Fruit fly (Drosophila melanogaster) whole organism, embryonic: ENCODE results near the gene CG6126.

ENCODE experiments used
- Adf1 ChIP-seq: fragments of 200-800 bp; sonication (Bioruptor generic); IDR thresholded peaks from 2 replicates; pipeline ENCODE4 v1.3.6; 2022; ENCODE audit warnings: missing biosample characterization, missing genetic modification characterization
- BEAF-32 ChIP-seq: fragments of 200-800 bp; sonication (Bioruptor generic); optimal IDR thresholded peaks from 3 replicates; lab custom pipeline; 2017; ENCODE audit warnings: missing biosample characterization, missing genetic modification characterization, mild to moderate bottlenecking, moderate library complexity, missing genetic modification reagents
- C15 ChIP-seq: fragments of 200-800 bp; sonication (Bioruptor generic); IDR thresholded peaks from 3 replicates; pipeline ENCODE4 v1.3.6; 2022; ENCODE audit warnings: missing biosample characterization, missing genetic modification characterization
- CG1024 ChIP-seq: fragments of 200-800 bp; sonication (Bioruptor generic); IDR thresholded peaks from 2 replicates; pipeline ENCODE4 v1.3.6; 2022; ENCODE audit warnings: missing biosample characterization, missing genetic modification characterization
- CG11085 ChIP-seq: fragments of 200-800 bp; sonication (Bioruptor generic); IDR thresholded peaks from 2 replicates; pipeline ENCODE4 v1.3.6; 2022; ENCODE audit warnings: missing biosample characterization, missing genetic modification characterization
- CG12391 ChIP-seq: fragments of 200-800 bp; sonication (Bioruptor generic); optimal IDR thresholded peaks from 3 replicates; lab custom pipeline; 2018; ENCODE audit warnings: missing biosample characterization, mild to moderate bottlenecking, missing genetic modification characterization, moderate library complexity
- CG13624 ChIP-seq: fragments of 200-800 bp; sonication (Bioruptor generic); optimal IDR thresholded peaks from 2 replicates; lab custom pipeline; 2016; ENCODE audit warnings: missing biosample characterization, missing genetic modification characterization
- CG15696 ChIP-seq: fragments of 200-800 bp; sonication (Bioruptor generic); optimal IDR thresholded peaks from 2 replicates; lab custom pipeline; 2019; ENCODE audit warnings: missing biosample characterization, mild to moderate bottlenecking, missing genetic modification characterization, moderate library complexity
- CG17802 ChIP-seq: fragments of 200-800 bp; sonication (Bioruptor generic); optimal IDR thresholded peaks from 2 replicates; lab custom pipeline; 2018; ENCODE audit warnings: missing biosample characterization, mild to moderate bottlenecking, missing genetic modification characterization, moderate library complexity
- CG2116 ChIP-seq: fragments of 200-800 bp; sonication (Bioruptor generic); optimal IDR thresholded peaks from 3 replicates; lab custom pipeline; 2018; ENCODE audit warnings: missing biosample characterization, mild to moderate bottlenecking, missing genetic modification characterization
- CG32767 ChIP-seq: fragments of 200-800 bp; sonication (Bioruptor generic); IDR thresholded peaks from 2 replicates; pipeline ENCODE4 v1.3.6; 2022; ENCODE audit warnings: missing biosample characterization, missing genetic modification characterization
- CG34376 ChIP-seq: fragments of 200-800 bp; sonication (Bioruptor generic); optimal IDR thresholded peaks from 2 replicates; lab custom pipeline; 2018; ENCODE audit warnings: missing biosample characterization, mild to moderate bottlenecking, missing genetic modification characterization
- CG4730 ChIP-seq: fragments of 200-800 bp; sonication (Bioruptor generic); IDR thresholded peaks from 2 replicates; pipeline ENCODE4 v1.3.6; 2022; ENCODE audit warnings: missing biosample characterization, missing genetic modification characterization
- CG7271 ChIP-seq: fragments of 200-800 bp; sonication (Bioruptor generic); optimal IDR thresholded peaks from 2 replicates; lab custom pipeline; 2018; ENCODE audit warnings: missing biosample characterization, mild to moderate bottlenecking, missing genetic modification characterization, moderate library complexity
- CG7357 ChIP-seq: fragments of 200-800 bp; sonication (Bioruptor generic); IDR thresholded peaks from 3 replicates; pipeline ENCODE4 v1.3.6; 2022; ENCODE audit warnings: missing biosample characterization, missing genetic modification characterization
- CG7372 ChIP-seq: fragments of 200-800 bp; sonication (Bioruptor generic); IDR thresholded peaks from 2 replicates; pipeline ENCODE4 v1.3.6; 2022; ENCODE audit warnings: missing biosample characterization, missing genetic modification characterization
- CG7963 ChIP-seq: fragments of 200-800 bp; sonication (Bioruptor generic); IDR thresholded peaks from 3 replicates; pipeline ENCODE4 v1.3.6; 2022; ENCODE audit warnings: missing biosample characterization, missing genetic modification characterization; ENCODE audit not compliant: partially characterized antibody
- CG8359 ChIP-seq: fragments of 200-800 bp; sonication (Bioruptor generic); optimal IDR thresholded peaks from 2 replicates; lab custom pipeline; 2017; ENCODE audit warnings: missing biosample characterization, mild to moderate bottlenecking, missing genetic modification characterization, borderline replicate concordance
- Doc3 ChIP-seq: fragments of 200-800 bp; sonication (Bioruptor generic); IDR thresholded peaks from 3 replicates; pipeline ENCODE4 v1.3.6; 2022; ENCODE audit warnings: missing biosample characterization, missing genetic modification characterization; ENCODE audit not compliant: partially characterized antibody
- Drgx ChIP-seq: fragments of 200-800 bp; sonication (Bioruptor generic); IDR thresholded peaks from 2 replicates; pipeline ENCODE4 v1.3.6; 2022; ENCODE audit warnings: missing biosample characterization, missing genetic modification characterization
- Fer3 ChIP-seq: fragments of 200-800 bp; sonication (Bioruptor generic); optimal IDR thresholded peaks from 2 replicates; lab custom pipeline; 2018; ENCODE audit warnings: missing biosample characterization, mild to moderate bottlenecking, missing genetic modification characterization, moderate library complexity
- HLH3B ChIP-seq: fragments of 200-800 bp; sonication (Bioruptor generic); IDR thresholded peaks from 2 replicates; pipeline ENCODE4 v1.3.6; 2022; ENCODE audit warnings: missing biosample characterization, missing genetic modification characterization
- Kr ChIP-seq: fragments of 200-800 bp; sonication (Bioruptor generic); optimal IDR thresholded peaks from 2 replicates; lab custom pipeline; 2017; ENCODE audit warnings: missing biosample characterization, mild to moderate bottlenecking, missing genetic modification characterization
- Med ChIP-seq: fragments of 200-800 bp; sonication (Bioruptor generic); peaks from one replicate; lab custom pipeline; 2016; ENCODE audit warnings: missing biosample characterization, missing genetic modification characterization, mild to moderate bottlenecking, inconsistent platforms, moderate library complexity
- Sox100B ChIP-seq: fragments of 200-800 bp; sonication (Bioruptor generic); optimal IDR thresholded peaks from 3 replicates; lab custom pipeline; 2018; ENCODE audit warnings: missing biosample characterization, mild to moderate bottlenecking, missing genetic modification characterization
- Usf ChIP-seq: fragments of 200-800 bp; sonication (Bioruptor generic); optimal IDR thresholded peaks from 2 replicates; lab custom pipeline; 2017; ENCODE audit warnings: missing genotype, missing biosample characterization, missing genetic modification characterization
- bbx ChIP-seq: fragments of 200-800 bp; sonication (Bioruptor generic); IDR thresholded peaks from 2 replicates; pipeline ENCODE4 v1.3.6; 2022; ENCODE audit warnings: missing biosample characterization, missing genetic modification characterization; ENCODE audit not compliant: partially characterized antibody
- bcd ChIP-seq: fragments of 200-800 bp; sonication (Bioruptor generic); optimal IDR thresholded peaks from 2 replicates; lab custom pipeline; 2017; ENCODE audit warnings: missing biosample characterization, mild to moderate bottlenecking, missing genetic modification characterization
- cato ChIP-seq: fragments of 200-800 bp; sonication (Bioruptor generic); optimal IDR thresholded peaks from 2 replicates; lab custom pipeline; 2016; ENCODE audit warnings: missing biosample characterization, missing genetic modification characterization, borderline replicate concordance
- cg ChIP-seq: fragments of 200-800 bp; sonication (Bioruptor generic); optimal IDR thresholded peaks from 3 replicates; lab custom pipeline; 2019; ENCODE audit warnings: missing biosample characterization, mild to moderate bottlenecking, missing genetic modification characterization, moderate library complexity
- dimm ChIP-seq: fragments of 200-800 bp; sonication (Bioruptor generic); IDR thresholded peaks from 2 replicates; pipeline ENCODE4 v1.3.6; 2022; ENCODE audit warnings: missing biosample characterization, missing genetic modification characterization
- en ChIP-seq: fragments of 200-800 bp; sonication (Bioruptor generic); optimal IDR thresholded peaks from 2 replicates; lab custom pipeline; 2016; ENCODE audit warnings: missing biosample characterization, missing genetic modification characterization
- h ChIP-seq: fragments of >200 bp; optimal IDR thresholded peaks from 2 replicates; lab custom pipeline; 2017
- hkb ChIP-seq, 2 experiments: fragments of 200-800 bp in 1 of 2; fragments of >200 bp in 1 of 2; sonication (Bioruptor generic) in 1 of 2; IDR thresholded peaks in 1 of 2; optimal IDR thresholded peaks in 1 of 2; 2 replicates each; pipeline versions ENCODE4 v1.3.6 to Lab custom; 2017 to 2022; ENCODE audit warnings: missing biosample characterization in 1 of 2, missing genetic modification characterization in 1 of 2
- insv ChIP-seq, 2 experiments: fragments of 200-800 bp; sonication (Bioruptor generic); optimal IDR thresholded peaks; 3 replicates each; lab custom pipeline; 2016 to 2018; ENCODE audit warnings: missing biosample characterization in 2 of 2, missing genetic modification characterization in 2 of 2
- lola ChIP-seq, 3 experiments: fragments of >200 bp in 2 of 3; fragments of 200-800 bp in 1 of 3; sonication (Bioruptor generic) in 1 of 3; optimal IDR thresholded peaks; 2 replicates each; lab custom pipeline; 2017 to 2019; ENCODE audit warnings: missing biosample characterization in 3 of 3, missing genetic modification characterization in 3 of 3, mild to moderate bottlenecking in 1 of 3, moderate library complexity in 1 of 3
- lov ChIP-seq, 2 experiments: fragments of 200-800 bp in 1 of 2; fragments of >200 bp in 1 of 2; sonication (Bioruptor generic) in 1 of 2; IDR thresholded peaks in 1 of 2; optimal IDR thresholded peaks in 1 of 2; 2 replicates in 1 of 2; 3 replicates in 1 of 2; pipeline versions ENCODE4 v1.3.6 to Lab custom; 2017 to 2022; ENCODE audit warnings: missing biosample characterization in 1 of 2, missing genetic modification characterization in 1 of 2
- pb ChIP-seq: fragments of 200-800 bp; sonication (Bioruptor generic); optimal IDR thresholded peaks from 3 replicates; lab custom pipeline; 2016; ENCODE audit warnings: missing biosample characterization, missing genetic modification characterization
- phol ChIP-seq: fragments of 200-800 bp; sonication (Bioruptor generic); optimal IDR thresholded peaks from 3 replicates; lab custom pipeline; 2018; ENCODE audit warnings: missing biosample characterization, mild to moderate bottlenecking, missing genetic modification characterization, moderate library complexity
- prd ChIP-seq, 3 experiments: fragments of >200 bp in 2 of 3; fragments of 200-800 bp in 1 of 3; sonication (Bioruptor generic) in 1 of 3; optimal IDR thresholded peaks in 2 of 3; IDR thresholded peaks in 1 of 3; 2 replicates in 2 of 3; 3 replicates in 1 of 3; pipeline versions ENCODE4 v1.3.6 to Lab custom; 2017 to 2022; ENCODE audit warnings: missing biosample characterization in 1 of 3, missing genetic modification characterization in 1 of 3
- ranshi ChIP-seq: fragments of 200-800 bp; sonication (Bioruptor generic); IDR thresholded peaks from 2 replicates; pipeline ENCODE4 v1.3.6; 2022; ENCODE audit warnings: missing biosample characterization, missing genetic modification characterization
- rib ChIP-seq: fragments of 200-800 bp; sonication (Bioruptor generic); IDR thresholded peaks from 2 replicates; pipeline ENCODE4 v1.3.6; 2022; ENCODE audit warnings: missing biosample characterization, missing genetic modification characterization
- sens-2 ChIP-seq: fragments of 200-800 bp; sonication (Bioruptor generic); IDR thresholded peaks from 2 replicates; pipeline ENCODE4 v1.3.6; 2022; ENCODE audit warnings: missing biosample characterization, missing genetic modification characterization
- sob ChIP-seq: fragments of 200-800 bp; sonication (Bioruptor generic); IDR thresholded peaks from 2 replicates; pipeline ENCODE4 v1.3.6; 2022; ENCODE audit warnings: missing biosample characterization, missing genetic modification characterization
- stc ChIP-seq: fragments of 200-800 bp; sonication (Bioruptor generic); IDR thresholded peaks from 2 replicates; pipeline ENCODE4 v1.3.6; 2022; ENCODE audit warnings: missing biosample characterization, missing genetic modification characterization
- stwl ChIP-seq: fragments of 200-800 bp; sonication (Bioruptor generic); optimal IDR thresholded peaks from 3 replicates; lab custom pipeline; 2018; ENCODE audit warnings: missing biosample characterization, mild to moderate bottlenecking, missing genetic modification characterization, moderate library complexity
- sug ChIP-seq: fragments of 200-800 bp; optimal IDR thresholded peaks from 2 replicates; lab custom pipeline; 2019; ENCODE audit warnings: missing biosample characterization, mild to moderate bottlenecking, missing genetic modification characterization, moderate library complexity

The CG6126 gene

DNA sequence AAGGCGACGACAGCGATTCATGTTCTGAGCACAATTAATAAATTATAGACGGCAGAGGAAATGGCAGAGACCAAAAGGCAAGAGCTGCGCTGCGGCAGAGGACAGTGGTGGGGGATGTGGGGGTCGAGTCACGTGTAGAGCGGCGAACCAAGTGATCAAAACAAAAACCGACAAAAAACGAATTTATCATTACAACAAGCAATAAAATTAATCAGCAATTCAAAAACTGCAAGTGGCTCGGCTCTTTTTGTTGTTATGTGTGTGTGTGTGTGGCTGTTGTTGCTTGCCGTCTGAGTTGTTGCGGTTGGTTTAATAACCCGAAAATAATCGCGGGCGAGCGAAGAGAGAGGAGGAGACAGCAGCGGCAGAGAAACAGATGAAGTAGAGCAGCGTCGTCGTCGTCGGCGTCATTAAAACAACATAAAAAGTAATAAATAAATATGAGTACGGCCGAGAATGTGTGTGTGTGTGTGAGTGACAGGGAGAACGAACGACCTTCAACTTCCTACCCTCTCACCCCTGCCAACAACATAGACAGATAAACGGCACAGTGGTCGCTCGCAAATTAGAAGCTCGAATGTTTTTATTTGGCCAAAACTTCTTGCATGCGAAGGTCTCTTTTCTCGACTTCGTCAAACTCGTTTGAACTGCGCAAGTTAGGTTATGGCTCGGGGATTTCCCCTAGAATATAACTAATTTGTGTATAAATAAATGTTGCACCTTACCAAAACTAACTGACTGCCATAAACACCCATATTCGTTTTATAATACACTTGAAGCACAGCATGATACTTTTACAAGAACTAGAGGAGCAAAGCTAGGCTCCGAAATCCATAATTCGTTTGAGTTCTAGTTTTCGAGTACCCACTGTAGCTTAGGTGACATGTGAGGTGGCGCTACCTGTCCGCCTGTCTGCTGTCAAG, 28.8 kb upstream of the CG6126 start (continued):
- TF ChIP-seq CG34376 (GFP tag; lab: Kevin White, UChicago) (no peak), CG32767 (GFP tag; lab: Robert Waterston, UW) (no peak), stwl (no peak), prd (optimal IDR thresholded peaks at IDR 0.05; lab: Kevin White, UChicago) (no peak), prd (GFP tag; IDR thresholded peaks at IDR 0.05; lab: Robert Waterston, UW) (no peak), CG11085 (GFP tag; lab: Robert Waterston, UW) (no peak), dimm (GFP tag; lab: Robert Waterston, UW) (no peak), hkb (optimal IDR thresholded peaks at IDR 0.05; lab: Kevin White, UChicago) (no peak), hkb (GFP tag; IDR thresholded peaks at IDR 0.05; lab: Robert Waterston, UW) (no peak), rib (GFP tag; lab: Robert Waterston, UW) (no peak), Sox100B (peak; percentile 84), CG7357 (GFP tag; lab: Robert Waterston, UW) (peak; percentile 65; the same call in 1 of the 3 replicates), ranshi (no peak), C15 (GFP tag; lab: Robert Waterston, UW) (no peak), Fer3 (tag; lab: Kevin White, UChicago) (peak; percentile 40), HLH3B (GFP tag; lab: Robert Waterston, UW) (no peak), sug (peak; percentile 67), cato (peak; percentile 59), bcd (GFP tag; lab: Kevin White, UChicago) (peak; percentile 81), lov (optimal IDR thresholded peaks at IDR 0.05; lab: Kevin White, UChicago) (no peak), lov (GFP tag; IDR thresholded peaks at IDR 0.05; lab: Robert Waterston, UW) (no peak), CG7271 (no peak), CG17802 (tag; lab: Kevin White, UChicago) (peak; percentile 50), cg (GFP tag; lab: Kevin White, UChicago) (peak; percentile 77), CG2116 (GFP tag; lab: Kevin White, UChicago) (peak; percentile 28), CG7372 (GFP tag; lab: Robert Waterston, UW) (no peak), CG8359 (GFP tag; lab: Kevin White, UChicago) (peak; percentile 63), CG7963 (GFP tag; lab: Robert Waterston, UW) (no peak), lola (GFP tag; optimal IDR thresholded peaks at IDR 0.05; lab: Kevin White, UChicago) (peak in 1 of 3 experiments; percentile 82), pb (GFP tag; lab: Kevin White, UChicago) (peak; percentile 43), CG4730 (no peak), h (lab: Kevin White, UChicago) (no peak), Doc3 (GFP tag; lab: Robert Waterston, UW) (no peak), Drgx (GFP tag; lab: Robert Waterston, UW) (no peak), Kr (GFP tag; lab: Kevin White, UChicago) (no peak), en (GFP tag; lab: Kevin White, UChicago) (peak; percentile 65), Usf (GFP tag; lab: Kevin White, UChicago) (peak; percentile 44), Med (peak; percentile 93), Adf1 (no peak), sens-2 (GFP tag; lab: Robert Waterston, UW) (no peak), sob (no peak), phol (tag; lab: Kevin White, UChicago) (peak; percentile 86), bbx (GFP tag; lab: Robert Waterston, UW) (no peak), CG15696 (tag; lab: Kevin White, UChicago) (peak; percentile 50), stc (no peak), CG1024 (GFP tag; lab: Robert Waterston, UW) (no peak), BEAF-32 (no peak), CG13624 (GFP tag; lab: Kevin White, UChicago) (peak; percentile 59), CG12391 (tag; lab: Kevin White, UChicago) (peak; percentile 68), insv (GFP tag; optimal IDR thresholded peaks at IDR 0.05; lab: Kevin White, UChicago) (no peak)
